Worm (Caenorhabditis elegans) whole organism, L4 larva: ENCODE data around the gene ZC204.14.

Experiments
- F37D6.2 ChIP-seq: sonication (generic microtip); optimal IDR thresholded peaks from 2 replicates; lab custom pipeline; 2016; ENCODE audit warnings: mild to moderate bottlenecking, missing genetic modification characterization, missing compliant biosample characterization
- aly-2 ChIP-seq: sonication (generic microtip); optimal IDR thresholded peaks from 2 replicates; lab custom pipeline; 2018; ENCODE audit warnings: missing biosample characterization, missing genetic modification characterization
- egl-27 ChIP-seq: sonication (generic microtip); optimal IDR thresholded peaks from 3 replicates; lab custom pipeline; 2017; ENCODE audit warnings: missing biosample characterization, missing genetic modification reagents, missing genetic modification characterization
- nhr-77 ChIP-seq: fragments of 150-350 bp; optimal IDR thresholded peaks from 2 replicates; lab custom pipeline; 2014; ENCODE audit warnings: missing biosample characterization, missing genetic modification characterization
- pqm-1 ChIP-seq: sonication (generic microtip); optimal IDR thresholded peaks from 2 replicates; lab custom pipeline; 2017; ENCODE audit warnings: missing biosample characterization, missing genetic modification characterization
- snpc-4 ChIP-seq: fragments of 150-350 bp; optimal IDR thresholded peaks from 2 replicates; lab custom pipeline; 2014; ENCODE audit warnings: missing biosample characterization, missing genetic modification characterization

DNA sequence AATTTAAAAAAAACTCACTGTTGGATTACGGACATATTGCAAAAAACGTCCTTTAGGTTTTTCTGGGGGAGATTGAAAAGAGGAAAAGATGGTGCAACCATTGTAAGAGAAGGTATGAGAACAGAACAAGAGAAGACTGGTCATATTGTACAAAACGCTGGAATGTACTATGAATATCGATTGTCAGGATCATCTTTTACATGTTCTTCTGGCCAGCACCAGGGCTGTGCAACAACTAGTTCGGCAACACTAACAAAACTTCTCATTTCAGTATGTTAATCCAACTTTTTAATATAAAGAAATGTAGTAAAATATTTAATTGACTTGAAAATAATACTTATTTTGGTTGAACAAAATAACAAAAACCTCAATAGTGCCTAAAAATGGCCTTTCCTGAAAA is 40.6 kb upstream of the ZC204.14 start, which contains the start of gene fbxb-47:
- TF ChIP-seq nhr-77 (tag; lab: Kevin White, UChicago) (no peak), egl-27 (tag; lab: Kevin White, UChicago) (no peak), aly-2 (tag; lab: Kevin White, UChicago) (no peak), pqm-1 (tag; lab: Kevin White, UChicago) (no peak), snpc-4 (tag; lab: Kevin White, UChicago) (no peak), F37D6.2 (no peak)
